Worm (Caenorhabditis elegans): Measurements from ENCODE around the gene lgc-26.

Gene lgc-26

ce11 chrV:268007-268406, at the start of gene lgc-26:
Gene lgc-26 (plus strand): TSS chrV:268307.
- no peak for TF ChIP-seq lin-13 (GFP tag; optimal IDR thresholded peaks at IDR 0.05)
- no peak for TF ChIP-seq ZK546.5 (tag; optimal IDR thresholded peaks at IDR 0.05)
- no peak for TF ChIP-seq peb-1 (tag; optimal IDR thresholded peaks at IDR 0.05)
- no peak for TF ChIP-seq blmp-1 (tag; optimal IDR thresholded peaks at IDR 0.05; ENCODE audit: insufficient read depth)
- no peak for TF ChIP-seq sma-3 (GFP tag; optimal IDR thresholded peaks at IDR 0.05)
- TF ChIP-seq elt-1 (tag; optimal IDR thresholded peaks at IDR 0.05) = no peak
- no peak for TF ChIP-seq mab-5 (tag; optimal IDR thresholded peaks at IDR 0.05)
- TF ChIP-seq sem-4 (tag; optimal IDR thresholded peaks at IDR 0.05) = no peak
- TF ChIP-seq Y55F3AM.14 (GFP tag; optimal IDR thresholded peaks at IDR 0.05) = no peak
- TF ChIP-seq nhr-25 (tag; optimal IDR thresholded peaks at IDR 0.05) = no peak
- TF ChIP-seq zag-1 (tag; optimal IDR thresholded peaks at IDR 0.05) = no peak
- no peak for TF ChIP-seq nhr-6 (tag; optimal IDR thresholded peaks at IDR 0.05)
- no peak for TF ChIP-seq gmeb-1 (tag; optimal IDR thresholded peaks at IDR 0.05)
- no peak for TF ChIP-seq nhr-129 (tag; optimal IDR thresholded peaks at IDR 0.05)
- no peak for TF ChIP-seq mdl-1 (tag; optimal IDR thresholded peaks at IDR 0.05)
- no peak for TF ChIP-seq ztf-4 (tag; optimal IDR thresholded peaks at IDR 0.05)
- TF ChIP-seq nhr-11 (tag; optimal IDR thresholded peaks at IDR 0.05) = no peak
- no peak for TF ChIP-seq fos-1 (tag; optimal IDR thresholded peaks at IDR 0.05)
- TF ChIP-seq egl-27 (tag; optimal IDR thresholded peaks at IDR 0.05) = no peak

ce11 chrV:219632-220031, 48.5 kb upstream of the lgc-26 start, which contains the start of gene srh-80:
Gene srh-80 (plus strand): TSS chrV:219932.
- TF ChIP-seq sma-9 (GFP tag; optimal IDR thresholded peaks at IDR 0.05) (no peak), sma-9 (tag; optimal IDR thresholded peaks at IDR 0.05) (no peak), mdl-1 (tag; optimal IDR thresholded peaks at IDR 0.05) (no peak), crh-2 (tag; optimal IDR thresholded peaks at IDR 0.05) (no peak), unc-39 (tag; optimal IDR thresholded peaks at IDR 0.05) (no peak), mbf-1 (tag; optimal IDR thresholded peaks at IDR 0.05) (no peak), egl-27 (tag; optimal IDR thresholded peaks at IDR 0.05) (no peak), unc-62 (GFP tag; optimal IDR thresholded peaks at IDR 0.05) (no peak)

- TF ChIP-seq skn-1 (tag; optimal IDR thresholded peaks at IDR 0.05) (no peak), unc-39 (tag; optimal IDR thresholded peaks at IDR 0.05) (no peak), ceh-16 (tag; optimal IDR thresholded peaks at IDR 0.05) (no peak), zag-1 (tag; optimal IDR thresholded peaks at IDR 0.05) (no peak), nhr-77 (tag; optimal IDR thresholded peaks at IDR 0.05) (no peak), elt-1 (tag; optimal IDR thresholded peaks at IDR 0.05) (no peak), gmeb-1 (tag; optimal IDR thresholded peaks at IDR 0.05) (no peak), nhr-23 (tag; optimal IDR thresholded peaks at IDR 0.05) (no peak), egl-27 (tag; optimal IDR thresholded peaks at IDR 0.05) (no peak), sma-3 (GFP tag; optimal IDR thresholded peaks at IDR 0.05) (no peak), fos-1 (tag; optimal IDR thresholded peaks at IDR 0.05) (no peak), unc-62 (GFP tag; optimal IDR thresholded peaks at IDR 0.05) (no peak), nhr-11 (tag; optimal IDR thresholded peaks at IDR 0.05) (no peak), nhr-10 (tag; optimal IDR thresholded peaks at IDR 0.05) (no peak), alr-1 (tag; optimal IDR thresholded peaks at IDR 0.05) (no peak)
Measured at ce11 chrV:234572-234971, 33.5 kb upstream of the lgc-26 start, which contains the start of gene kin-33. Gene kin-33 (minus strand): TSS chrV:234672.

DNA sequence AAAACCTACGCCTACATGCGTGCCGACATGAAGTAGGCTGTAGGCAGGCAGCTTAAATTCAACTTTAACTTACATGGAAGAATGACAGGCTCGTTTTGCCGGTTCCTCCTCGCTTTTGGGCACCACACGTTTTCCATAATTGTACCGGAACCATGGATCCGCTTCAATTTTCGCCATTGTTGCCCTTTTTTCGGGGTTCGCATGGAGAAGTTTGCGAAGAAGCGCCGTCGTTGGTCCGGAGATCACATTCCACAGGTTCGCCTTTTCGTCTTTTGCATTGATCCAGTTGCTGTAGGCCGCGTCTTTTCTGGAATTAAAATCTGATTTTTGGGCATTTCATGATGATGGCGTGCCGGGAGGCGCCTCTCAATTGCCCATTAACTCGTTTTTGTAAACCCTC, 31.1 kb upstream of the lgc-26 start:
- TF ChIP-seq ceh-82 (tag; optimal IDR thresholded peaks at IDR 0.05) = no peak
- no peak for TF ChIP-seq gmeb-1 (tag; optimal IDR thresholded peaks at IDR 0.05)
- TF ChIP-seq fos-1 (tag; optimal IDR thresholded peaks at IDR 0.05) = no peak
- no peak for TF ChIP-seq crh-2 (tag; optimal IDR thresholded peaks at IDR 0.05)
- no peak for TF ChIP-seq mbf-1 (tag; optimal IDR thresholded peaks at IDR 0.05)
- no peak for TF ChIP-seq blmp-1 (tag; optimal IDR thresholded peaks at IDR 0.05; ENCODE audit: insufficient read depth)
- no peak for TF ChIP-seq ceh-16 (tag; optimal IDR thresholded peaks at IDR 0.05)
- no peak for TF ChIP-seq nhr-11 (tag; optimal IDR thresholded peaks at IDR 0.05)
- TF ChIP-seq alr-1 (tag; optimal IDR thresholded peaks at IDR 0.05) = no peak
- TF ChIP-seq ztf-11 (tag; optimal IDR thresholded peaks at IDR 0.05) = no peak
- no peak for TF ChIP-seq sem-4 (tag; optimal IDR thresholded peaks at IDR 0.05)
- no peak for TF ChIP-seq R02D3.7 (tag; optimal IDR thresholded peaks at IDR 0.05)
- no peak for TF ChIP-seq skn-1 (tag; optimal IDR thresholded peaks at IDR 0.05)
- TF ChIP-seq zag-1 (tag; optimal IDR thresholded peaks at IDR 0.05) = no peak
- TF ChIP-seq lin-13 (GFP tag; optimal IDR thresholded peaks at IDR 0.05) = no peak
- TF ChIP-seq dmd-4 (tag; optimal IDR thresholded peaks at IDR 0.05) = no peak
- TF ChIP-seq mdl-1 (tag; optimal IDR thresholded peaks at IDR 0.05) = no peak
- TF ChIP-seq nhr-77 (tag; optimal IDR thresholded peaks at IDR 0.05) = no peak
- TF ChIP-seq nhr-10 (tag; optimal IDR thresholded peaks at IDR 0.05) = no peak
- no peak for TF ChIP-seq Y55F3AM.14 (GFP tag; optimal IDR thresholded peaks at IDR 0.05)

Data from whole organism, L2 larva.